Worm (Caenorhabditis elegans) whole organism, mixed stage, embryonic: ENCODE measurements around the gene hlh-1.

Source experiments
- M03D4.4 ChIP-seq: sonication (generic microtip); optimal IDR thresholded peaks from 2 replicates; lab custom pipeline; 2017; ENCODE audit warnings: mild to moderate bottlenecking, missing genetic modification characterization, missing compliant biosample characterization
- bed-3 ChIP-seq: fragments of 200-800 bp; sonication (Bioruptor generic); optimal IDR thresholded peaks from 3 replicates; lab custom pipeline; 2018; ENCODE audit warnings: mild to moderate bottlenecking, missing genetic modification characterization, moderate library complexity, missing compliant biosample characterization
- blmp-1 ChIP-seq: fragments of 150-350 bp; optimal IDR thresholded peaks from 2 replicates; lab custom pipeline; 2014; ENCODE audit warnings: missing biosample characterization, missing genetic modification characterization
- ceh-39 ChIP-seq: fragments of 150-350 bp; optimal IDR thresholded peaks from 2 replicates; lab custom pipeline; 2014; ENCODE audit warnings: missing biosample characterization, missing genetic modification characterization
- ceh-43 ChIP-seq: fragments of 200-800 bp; sonication (Bioruptor generic); optimal IDR thresholded peaks from 2 replicates; lab custom pipeline; 2018; ENCODE audit warnings: mild to moderate bottlenecking, missing genetic modification characterization, moderate library complexity, missing compliant biosample characterization
- ces-1 ChIP-seq: fragments of 150-350 bp; optimal IDR thresholded peaks from 2 replicates; lab custom pipeline; 2014; ENCODE audit warnings: missing biosample characterization, missing genetic modification reagents, missing genetic modification characterization
- cnd-1 ChIP-seq: fragments of 200-800 bp; sonication (Bioruptor generic); optimal IDR thresholded peaks from 2 replicates; lab custom pipeline; 2018; ENCODE audit warnings: mild to moderate bottlenecking, missing genetic modification characterization, missing compliant biosample characterization
- drap-1 ChIP-seq: fragments of 200-800 bp; sonication (Bioruptor generic); optimal IDR thresholded peaks from 3 replicates; lab custom pipeline; 2018; ENCODE audit warnings: mild to moderate bottlenecking, missing genetic modification characterization, missing compliant biosample characterization
- elt-1 ChIP-seq: sonication (generic microtip); optimal IDR thresholded peaks from 2 replicates; lab custom pipeline; 2017; ENCODE audit warnings: missing genetic modification characterization, mild to moderate bottlenecking, missing compliant biosample characterization, antibody characterized with exemption, moderate library complexity, borderline replicate concordance; ENCODE audit not compliant: insufficient read depth
- elt-3 ChIP-seq: fragments of 150-350 bp; optimal IDR thresholded peaks from 2 replicates; lab custom pipeline; 2014; ENCODE audit warnings: missing biosample characterization, missing genetic modification characterization
- flh-1 ChIP-seq: fragments of 200-800 bp; sonication (Bioruptor generic); optimal IDR thresholded peaks from 2 replicates; lab custom pipeline; 2018; ENCODE audit warnings: mild to moderate bottlenecking, missing genetic modification characterization, moderate library complexity, missing compliant biosample characterization
- hlh-1 ChIP-seq: fragments of 150-350 bp; optimal IDR thresholded peaks from 2 replicates; lab custom pipeline; 2014; ENCODE audit warnings: missing biosample characterization, missing genetic modification reagents, missing genetic modification characterization
- lin-13 ChIP-seq: fragments of 150-350 bp; optimal IDR thresholded peaks from 2 replicates; lab custom pipeline; 2014; ENCODE audit warnings: missing biosample characterization, missing genetic modification characterization
- lsy-2 ChIP-seq: fragments of 150-350 bp; optimal IDR thresholded peaks from 2 replicates; lab custom pipeline; 2014; ENCODE audit warnings: missing biosample characterization, missing genetic modification characterization
- mab-5 ChIP-seq: fragments of 150-350 bp; optimal IDR thresholded peaks from 2 replicates; lab custom pipeline; 2014; ENCODE audit warnings: missing biosample characterization, missing genetic modification characterization
- mls-2 ChIP-seq: sonication (generic microtip); optimal IDR thresholded peaks from 2 replicates; lab custom pipeline; 2016; ENCODE audit warnings: mild to moderate bottlenecking, missing genetic modification characterization, moderate library complexity, missing compliant biosample characterization
- nhr-12 ChIP-seq: fragments of 150-350 bp; optimal IDR thresholded peaks from 2 replicates; lab custom pipeline; 2014; ENCODE audit warnings: missing biosample characterization, missing genetic modification characterization
- nhr-2 ChIP-seq: fragments of 150-350 bp; optimal IDR thresholded peaks from 2 replicates; lab custom pipeline; 2014; ENCODE audit warnings: missing biosample characterization, missing genetic modification characterization
- nhr-237 ChIP-seq: fragments of 150-350 bp; optimal IDR thresholded peaks from 2 replicates; lab custom pipeline; 2014; ENCODE audit warnings: missing biosample characterization, missing genetic modification characterization
- nhr-76 ChIP-seq: sonication (generic microtip); optimal IDR thresholded peaks from 2 replicates; lab custom pipeline; 2017; ENCODE audit warnings: missing biosample characterization, missing genetic modification characterization
- pha-4 ChIP-seq: fragments of 150-350 bp; optimal IDR thresholded peaks from 2 replicates; lab custom pipeline; 2018; ENCODE audit warnings: missing biosample characterization, missing genetic modification reagents, missing genetic modification characterization
- sptf-1 ChIP-seq: sonication (generic microtip); optimal IDR thresholded peaks from 2 replicates; lab custom pipeline; 2017; ENCODE audit warnings: mild to moderate bottlenecking, missing genetic modification characterization, moderate library complexity, missing compliant biosample characterization
- unc-120 ChIP-seq: sonication (generic microtip); optimal IDR thresholded peaks from 2 replicates; lab custom pipeline; 2017; ENCODE audit warnings: missing genetic modification characterization, missing compliant biosample characterization; ENCODE audit not compliant: poor library complexity, severe bottlenecking
- unc-62 ChIP-seq: fragments of 150-350 bp; optimal IDR thresholded peaks from 2 replicates; lab custom pipeline; 2014; ENCODE audit warnings: missing biosample characterization, missing genetic modification reagents, missing genetic modification characterization
- zip-8 ChIP-seq: fragments of 150-350 bp; optimal IDR thresholded peaks from 2 replicates; lab custom pipeline; 2014; ENCODE audit warnings: missing biosample characterization, missing genetic modification characterization
- ztf-11 ChIP-seq: fragments of 150-350 bp; optimal IDR thresholded peaks from 2 replicates; lab custom pipeline; 2014; ENCODE audit warnings: missing biosample characterization, missing genetic modification characterization

Gene hlh-1

ce11 chrII:4518300-4518907 is at the start of gene hlh-1:
hlh-1 (plus strand) TSS chrII:4518574.
- no peak for TF ChIP-seq drap-1 (GFP tag; lab: Kevin White, UChicago)
- TF ChIP-seq sptf-1 (tag; lab: Kevin White, UChicago): peak; percentile 12
- TF ChIP-seq unc-62: peak; percentile 83
- TF ChIP-seq unc-120 (tag; lab: Kevin White, UChicago): peak; percentile 100
- TF ChIP-seq cnd-1 (tag; lab: Kevin White, UChicago): no peak
- TF ChIP-seq lsy-2: peak; percentile 89
- peak; percentile 100 for TF ChIP-seq hlh-1

ce11 chrII:4468897-4469459 is 49.4 kb upstream of the hlh-1 start:
- no peak for TF ChIP-seq zip-8 (tag; lab: Kevin White, UChicago)
- TF ChIP-seq flh-1 (GFP tag; lab: Kevin White, UChicago): no peak
- TF ChIP-seq nhr-76 (tag; lab: Kevin White, UChicago): no peak
- TF ChIP-seq nhr-12 (tag; lab: Kevin White, UChicago): no peak
- TF ChIP-seq drap-1 (GFP tag; lab: Kevin White, UChicago): no peak
- no peak for TF ChIP-seq unc-120 (tag; lab: Kevin White, UChicago)

ce11 chrII:4470972-4471645 is 47.3 kb upstream of the hlh-1 start, which contains the start of gene W06B4.1:
W06B4.1 (plus strand) TSS chrII:4471595.
- TF ChIP-seq hlh-1 (no peak), nhr-76 (tag; lab: Kevin White, UChicago) (no peak), nhr-12 (tag; lab: Kevin White, UChicago) (no peak), blmp-1 (no peak)

- no peak for TF ChIP-seq unc-62
- TF ChIP-seq ceh-43: no peak
- no peak for TF ChIP-seq zip-8 (tag; lab: Kevin White, UChicago)
- no peak for TF ChIP-seq elt-1 (tag; lab: Kevin White, UChicago)
- TF ChIP-seq mls-2 (tag; lab: Kevin White, UChicago): no peak
- no peak for TF ChIP-seq mab-5 (tag; lab: Kevin White, UChicago)
- no peak for TF ChIP-seq nhr-237 (tag; lab: Kevin White, UChicago)
- TF ChIP-seq lin-13 (tag; lab: Kevin White, UChicago): no peak
- TF ChIP-seq elt-3 (tag; lab: Kevin White, UChicago): no peak
- TF ChIP-seq nhr-76 (tag; lab: Kevin White, UChicago): no peak
- TF ChIP-seq bed-3: no peak
- no peak for TF ChIP-seq lsy-2
- no peak for TF ChIP-seq nhr-2 (tag; lab: Kevin White, UChicago)
- no peak for TF ChIP-seq nhr-12 (tag; lab: Kevin White, UChicago)
- TF ChIP-seq ceh-39 (tag; lab: Kevin White, UChicago): no peak
- no peak for TF ChIP-seq ces-1 (GFP tag; lab: Kevin White, UChicago)
- TF ChIP-seq cnd-1 (tag; lab: Kevin White, UChicago): no peak
- no peak for TF ChIP-seq drap-1 (GFP tag; lab: Kevin White, UChicago)
- no peak for TF ChIP-seq ztf-11
- TF ChIP-seq pha-4 (tag; lab: Kevin White, UChicago): no peak
Observed at ce11 chrII:4474005-4474655, 44.2 kb upstream of the hlh-1 start.

- no peak for TF ChIP-seq hlh-1
- TF ChIP-seq lsy-2: no peak
- TF ChIP-seq, all 35 proteins: peak for 0
Observed at ce11 chrII:4478303-4478702, 40.1 kb upstream of the hlh-1 start, which contains the start of gene T05C1.1. T05C1.1 (plus strand) TSS chrII:4478603.

- no peak for TF ChIP-seq bed-3
- no peak for TF ChIP-seq M03D4.4 (tag; lab: Kevin White, UChicago)
- TF ChIP-seq ceh-39 (tag; lab: Kevin White, UChicago): no peak
- TF ChIP-seq flh-1 (GFP tag; lab: Kevin White, UChicago): no peak
Observed at ce11 chrII:4482021-4482420, 36.4 kb upstream of the hlh-1 start, which contains the start of gene T05C1.2. T05C1.2 (minus strand) TSS chrII:4482121.
